Worm (Caenorhabditis elegans) whole organism, mixed stage, embryonic: Measurements from ENCODE around the gene F22E5.8.

Experiments used
- bed-3 ChIP-seq: fragments of 200-800 bp; sonication (Bioruptor generic); optimal IDR thresholded peaks from 3 replicates; lab custom pipeline; 2018; ENCODE audit warnings: mild to moderate bottlenecking, missing genetic modification characterization, moderate library complexity, missing compliant biosample characterization
- ces-1 ChIP-seq: fragments of 150-350 bp; optimal IDR thresholded peaks from 2 replicates; lab custom pipeline; 2014; ENCODE audit warnings: missing biosample characterization, missing genetic modification reagents, missing genetic modification characterization
- elt-3 ChIP-seq: fragments of 150-350 bp; optimal IDR thresholded peaks from 2 replicates; lab custom pipeline; 2014; ENCODE audit warnings: missing biosample characterization, missing genetic modification characterization
- mep-1 ChIP-seq: fragments of 150-350 bp; optimal IDR thresholded peaks from 2 replicates; lab custom pipeline; 2017; ENCODE audit warnings: missing biosample characterization, missing genetic modification reagents, missing genetic modification characterization, inconsistent platforms
- nhr-28 ChIP-seq: fragments of 150-350 bp; optimal IDR thresholded peaks from 2 replicates; lab custom pipeline; 2014; ENCODE audit warnings: missing biosample characterization, missing genetic modification characterization
- nhr-76 ChIP-seq: sonication (generic microtip); optimal IDR thresholded peaks from 2 replicates; lab custom pipeline; 2017; ENCODE audit warnings: missing biosample characterization, missing genetic modification characterization
- snpc-4 ChIP-seq: fragments of 150-350 bp; optimal IDR thresholded peaks from 2 replicates; lab custom pipeline; 2014; ENCODE audit warnings: missing biosample characterization, missing genetic modification characterization
- unc-120 ChIP-seq: sonication (generic microtip); optimal IDR thresholded peaks from 2 replicates; lab custom pipeline; 2017; ENCODE audit warnings: missing genetic modification characterization, missing compliant biosample characterization; ENCODE audit not compliant: poor library complexity, severe bottlenecking

DNA sequence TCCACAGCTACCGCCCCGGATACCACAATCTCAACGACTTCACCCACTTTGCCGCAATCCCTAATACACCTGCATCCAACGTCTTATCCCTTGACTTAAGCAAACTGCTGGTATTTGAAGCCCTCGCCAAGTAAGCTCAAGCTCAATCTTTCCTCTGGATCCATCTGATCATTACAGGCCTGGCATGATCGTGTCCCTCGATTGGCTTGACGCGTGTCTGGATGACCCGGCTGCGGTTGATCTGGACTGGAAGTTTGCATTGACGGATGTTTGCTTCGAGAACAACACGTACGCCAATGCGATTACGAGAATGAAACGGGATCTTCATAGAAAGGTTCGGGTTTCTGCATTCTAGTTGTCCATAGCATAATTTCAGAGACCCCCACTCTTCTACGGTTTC lies 38.9 kb upstream of the F22E5.8 start:
- no peak for TF ChIP-seq nhr-28 (tag; lab: Kevin White, UChicago)
- TF ChIP-seq mep-1 (tag; lab: Kevin White, UChicago), result no peak
- TF ChIP-seq bed-3 (GFP tag; lab: Kevin White, UChicago), result no peak
- no peak for TF ChIP-seq ces-1 (GFP tag; lab: Kevin White, UChicago)
- TF ChIP-seq unc-120 (tag; lab: Kevin White, UChicago), result no peak
- no peak for TF ChIP-seq nhr-76
- TF ChIP-seq elt-3, result no peak
- no peak for TF ChIP-seq snpc-4 (tag; lab: Kevin White, UChicago)
